1 fruit fly cellular context compared by ENCODE assay signal in the genomic region with DNA sequence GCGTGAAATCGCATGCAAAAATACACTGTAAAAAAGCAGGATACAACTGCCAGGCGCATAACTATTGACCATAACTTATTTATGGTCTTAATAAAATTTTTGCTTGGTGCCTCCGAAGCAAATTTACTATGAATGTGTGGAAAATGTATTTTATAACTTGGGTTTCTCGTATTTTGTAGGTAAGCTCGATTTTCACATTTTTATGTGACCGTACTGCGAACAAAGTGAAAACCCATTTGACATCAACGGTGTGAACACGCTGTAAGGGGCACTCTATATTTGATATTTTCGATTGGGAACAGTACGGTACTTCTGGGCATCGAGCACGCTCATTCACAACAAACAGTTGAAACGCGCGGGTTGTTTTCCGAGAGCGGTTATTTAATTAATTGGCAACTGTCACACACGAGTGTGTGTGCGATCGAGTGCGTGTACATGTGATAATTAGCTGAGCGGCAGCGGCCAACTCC.
A peak's percentile ranks its signal among the peaks of the same experiment; 100 is the strongest.
TF ChIP-seq lines count a peak whose summit lies in the region.

A gene (minus strand): TSS at position 156 of the 470 bp plus-strand sequence.
A gene (plus strand): TSS at position 300 of the 470 bp plus-strand sequence.

TF ChIP-seq in whole organism, embryonic, 481 proteins besides CTCF, POLR2A, EP300 and RAD21 (continued from another document):
- TF ChIP-seq CG3995 (GFP tag; optimal IDR thresholded peaks at IDR 0.05; lab: Kevin White, UChicago) (peak; percentile 83), NC2α (GFP tag; optimal IDR thresholded peaks at IDR 0.05; lab: Kevin White, UChicago) (peak; percentile 83), tna (GFP tag; IDR thresholded peaks at IDR 0.05; lab: Robert Waterston, UW; ENCODE audit: partially characterized antibody) (no peak), MTF-1 (GFP tag; optimal IDR thresholded peaks at IDR 0.05; lab: Kevin White, UChicago; ENCODE audit: borderline replicate concordance) (peak; percentile 72), CG6175 (GFP tag; IDR thresholded peaks at IDR 0.05; lab: Robert Waterston, UW) (peak; percentile 43; the same call in 1 of the 3 replicates), pb (GFP tag; optimal IDR thresholded peaks at IDR 0.05; lab: Kevin White, UChicago) (peak; percentile 76), Hey (tag; optimal IDR thresholded peaks at IDR 0.05; lab: Kevin White, UChicago) (peak; percentile 28), CG34422 (GFP tag; IDR thresholded peaks at IDR 0.05; lab: Robert Waterston, UW) (peak; percentile 86), dan (GFP tag; IDR thresholded peaks at IDR 0.05; lab: Robert Waterston, UW) (peak; percentile 54), sim (GFP tag; IDR thresholded peaks at IDR 0.05; lab: Robert Waterston, UW) (no peak; the same call in 1 of the 2 replicates), CG7372 (GFP tag; IDR thresholded peaks at IDR 0.05; lab: Robert Waterston, UW) (peak; percentile 82), abd-A (tag; optimal IDR thresholded peaks at IDR 0.05; lab: Kevin White, UChicago) (no peak), CG11398 (GFP tag; optimal IDR thresholded peaks at IDR 0.05; lab: Kevin White, UChicago) (peak; percentile 69), ham (GFP tag; IDR thresholded peaks at IDR 0.05; lab: Robert Waterston, UW) (peak; percentile 46; the same call in 1 of the 2 replicates), Ets65A (GFP tag; lab: Kevin White, UChicago) (peak; percentile 99), CG4282 (GFP tag; optimal IDR thresholded peaks at IDR 0.05; lab: Kevin White, UChicago) (peak; percentile 59), salm (tag; optimal IDR thresholded peaks at IDR 0.05; lab: Kevin White, UChicago) (peak; percentile 63), CG16813 (GFP tag; IDR thresholded peaks at IDR 0.05; lab: Robert Waterston, UW; ENCODE audit: partially characterized antibody) (no peak; the same call in 2 of the 3 replicates), Sin3A (optimal IDR thresholded peaks at IDR 0.05; lab: Kevin White, UChicago) (peak; percentile 100)
